Fruit fly (Drosophila melanogaster) whole organism, embryonic: ENCODE results near the gene Sulf1.

Experiments
- Bgb ChIP-seq: fragments of 200-800 bp; sonication (Bioruptor generic); IDR thresholded peaks from 2 replicates; pipeline ENCODE4 v1.3.6; 2022; ENCODE audit warnings: missing biosample characterization, missing genetic modification characterization; ENCODE audit not compliant: partially characterized antibody
- C15 ChIP-seq: fragments of 200-800 bp; sonication (Bioruptor generic); IDR thresholded peaks from 3 replicates; pipeline ENCODE4 v1.3.6; 2022; ENCODE audit warnings: missing biosample characterization, missing genetic modification characterization
- CG10543 ChIP-seq: fragments of 200-800 bp; sonication (Bioruptor generic); optimal IDR thresholded peaks from 3 replicates; lab custom pipeline; 2017; ENCODE audit warnings: missing biosample characterization, mild to moderate bottlenecking, missing genetic modification characterization, moderate library complexity
- CG12391 ChIP-seq: fragments of 200-800 bp; sonication (Bioruptor generic); optimal IDR thresholded peaks from 3 replicates; lab custom pipeline; 2018; ENCODE audit warnings: missing biosample characterization, mild to moderate bottlenecking, missing genetic modification characterization, moderate library complexity
- CG14965 ChIP-seq: fragments of 200-800 bp; sonication (Bioruptor generic); optimal IDR thresholded peaks from 2 replicates; lab custom pipeline; 2016; ENCODE audit warnings: missing biosample characterization, missing genetic modification characterization, borderline replicate concordance
- CG32772 ChIP-seq: fragments of 200-800 bp; sonication (Bioruptor generic); IDR thresholded peaks from 2 replicates; pipeline ENCODE4 v1.3.6; 2022; ENCODE audit warnings: missing biosample characterization, missing genetic modification characterization
- CG4617 ChIP-seq: fragments of 200-800 bp; sonication (Bioruptor generic); optimal IDR thresholded peaks from 3 replicates; lab custom pipeline; 2016; ENCODE audit warnings: missing biosample characterization, missing genetic modification characterization, borderline replicate concordance
- Dref ChIP-seq: fragments of 200-800 bp; sonication (Bioruptor generic); IDR thresholded peaks from 2 replicates; pipeline ENCODE4 v1.3.6; 2022; ENCODE audit warnings: missing biosample characterization, missing genetic modification characterization
- Hr51 ChIP-seq, 2 experiments: fragments of 200-800 bp; sonication (Bioruptor generic); optimal IDR thresholded peaks; 2 replicates in 1 of 2; 3 replicates in 1 of 2; lab custom pipeline; 2016 to 2018; ENCODE audit warnings: missing biosample characterization in 2 of 2, missing genetic modification characterization in 2 of 2, mild to moderate bottlenecking in 1 of 2, moderate library complexity in 1 of 2
- MTF-1 ChIP-seq: fragments of 200-800 bp; sonication (Bioruptor generic); optimal IDR thresholded peaks from 2 replicates; lab custom pipeline; 2018; ENCODE audit warnings: missing biosample characterization, mild to moderate bottlenecking, missing genetic modification characterization, borderline replicate concordance
- Med ChIP-seq: fragments of 200-800 bp; sonication (Bioruptor generic); peaks from one replicate; lab custom pipeline; 2016; ENCODE audit warnings: missing biosample characterization, missing genetic modification characterization, mild to moderate bottlenecking, inconsistent platforms, moderate library complexity
- chm ChIP-seq: fragments of 200-800 bp; sonication (Bioruptor generic); IDR thresholded peaks from 2 replicates; pipeline ENCODE4 v1.3.6; 2022; ENCODE audit warnings: missing biosample characterization, missing genetic modification characterization
- crp ChIP-seq, 2 experiments: fragments of 200-800 bp; sonication (Bioruptor generic); optimal IDR thresholded peaks; 2 replicates in 1 of 2; 3 replicates in 1 of 2; lab custom pipeline; 2017; ENCODE audit warnings: missing biosample characterization in 2 of 2, missing genetic modification characterization in 2 of 2, mild to moderate bottlenecking in 1 of 2, moderate library complexity in 1 of 2
- dimm ChIP-seq: fragments of 200-800 bp; sonication (Bioruptor generic); IDR thresholded peaks from 2 replicates; pipeline ENCODE4 v1.3.6; 2022; ENCODE audit warnings: missing biosample characterization, missing genetic modification characterization
- dmrt11E ChIP-seq: fragments of 200-800 bp; sonication (Bioruptor generic); optimal IDR thresholded peaks from 3 replicates; lab custom pipeline; 2018; ENCODE audit warnings: missing biosample characterization, mild to moderate bottlenecking, missing genetic modification characterization, moderate library complexity
- ftz-f1 ChIP-seq: fragments of 200-800 bp; sonication (Bioruptor generic); optimal IDR thresholded peaks from 2 replicates; lab custom pipeline; 2016; ENCODE audit warnings: missing biosample characterization, missing genetic modification characterization
- her ChIP-seq: fragments of 200-800 bp; sonication (Bioruptor generic); optimal IDR thresholded peaks from 2 replicates; lab custom pipeline; 2016; ENCODE audit warnings: missing biosample characterization, missing genetic modification characterization
- hkb ChIP-seq, 2 experiments: fragments of 200-800 bp in 1 of 2; fragments of >200 bp in 1 of 2; sonication (Bioruptor generic) in 1 of 2; IDR thresholded peaks in 1 of 2; optimal IDR thresholded peaks in 1 of 2; 2 replicates each; pipeline versions ENCODE4 v1.3.6 to Lab custom; 2017 to 2022; ENCODE audit warnings: missing biosample characterization in 1 of 2, missing genetic modification characterization in 1 of 2
- lmd ChIP-seq: fragments of 200-800 bp; sonication (Bioruptor generic); IDR thresholded peaks from 2 replicates; pipeline ENCODE4 v1.3.6; 2022; ENCODE audit warnings: missing biosample characterization, missing genetic modification characterization
- lola ChIP-seq, 3 experiments: fragments of >200 bp in 2 of 3; fragments of 200-800 bp in 1 of 3; sonication (Bioruptor generic) in 1 of 3; optimal IDR thresholded peaks; 2 replicates each; lab custom pipeline; 2017 to 2019; ENCODE audit warnings: missing biosample characterization in 3 of 3, missing genetic modification characterization in 3 of 3, mild to moderate bottlenecking in 1 of 3, moderate library complexity in 1 of 3
- prd ChIP-seq, 3 experiments: fragments of >200 bp in 2 of 3; fragments of 200-800 bp in 1 of 3; sonication (Bioruptor generic) in 1 of 3; optimal IDR thresholded peaks in 2 of 3; IDR thresholded peaks in 1 of 3; 2 replicates in 2 of 3; 3 replicates in 1 of 3; pipeline versions ENCODE4 v1.3.6 to Lab custom; 2017 to 2022; ENCODE audit warnings: missing biosample characterization in 1 of 3, missing genetic modification characterization in 1 of 3
- row ChIP-seq: fragments of 200-800 bp; sonication (Bioruptor generic); IDR thresholded peaks from 3 replicates; pipeline ENCODE4 v1.3.6; 2022; ENCODE audit warnings: missing biosample characterization, missing genetic modification characterization
- sna ChIP-seq: fragments of 200-800 bp; sonication (Bioruptor generic); IDR thresholded peaks from 2 replicates; pipeline ENCODE4 v1.3.6; 2022; ENCODE audit warnings: missing biosample characterization, missing genetic modification characterization; ENCODE audit not compliant: partially characterized antibody
- sqz ChIP-seq: fragments of 200-800 bp; sonication (Bioruptor generic); optimal IDR thresholded peaks from 3 replicates; lab custom pipeline; 2018; ENCODE audit warnings: missing biosample characterization, mild to moderate bottlenecking, missing genetic modification characterization
- unc-4 ChIP-seq: fragments of 200-800 bp; sonication (Bioruptor generic); IDR thresholded peaks from 2 replicates; pipeline ENCODE4 v1.3.6; 2022; ENCODE audit warnings: missing biosample characterization, missing genetic modification characterization; ENCODE audit not compliant: partially characterized antibody

The Sulf1 gene

dm6 chr3R:16263522-16264305, 75.7 kb downstream of the Sulf1 start, which contains the start of the genes bor and asun (continued):
- TF ChIP-seq Bgb (GFP tag; lab: Robert Waterston, UW) (peak; percentile 77), dimm (GFP tag; lab: Robert Waterston, UW) (no peak), C15 (GFP tag; lab: Robert Waterston, UW) (no peak), hkb (optimal IDR thresholded peaks at IDR 0.05; lab: Kevin White, UChicago) (no peak), hkb (GFP tag; IDR thresholded peaks at IDR 0.05; lab: Robert Waterston, UW) (0 out of 2 replicates have a peak, but pooled peaks have one; percentile 9), crp (GFP tag; optimal IDR thresholded peaks at IDR 0.05; lab: Kevin White, UChicago) (peak; percentile 2 to 85), lola (GFP tag; optimal IDR thresholded peaks at IDR 0.05; lab: Kevin White, UChicago) (peak in 1 of 3 experiments; percentile 4), CG32772 (GFP tag; lab: Robert Waterston, UW) (peak; percentile 94), ftz-f1 (GFP tag; lab: Kevin White, UChicago) (peak; percentile 59), unc-4 (GFP tag; lab: Robert Waterston, UW) (peak; percentile 89), CG14965 (GFP tag; lab: Kevin White, UChicago) (no peak), prd (optimal IDR thresholded peaks at IDR 0.05; lab: Kevin White, UChicago) (no peak), prd (GFP tag; IDR thresholded peaks at IDR 0.05; lab: Robert Waterston, UW) (peak; percentile 41; the same call in 1 of the 3 replicates), CG12391 (tag; lab: Kevin White, UChicago) (peak; percentile 49), MTF-1 (GFP tag; lab: Kevin White, UChicago) (no peak), Med (GFP tag; lab: Kevin White, UChicago) (peak; percentile 81), dmrt11E (tag; lab: Kevin White, UChicago) (peak; percentile 19), sna (GFP tag; lab: Robert Waterston, UW) (peak; percentile 64), Hr51 (GFP tag; optimal IDR thresholded peaks at IDR 0.05; lab: Kevin White, UChicago) (peak in 1 of 2 experiments; percentile 20), Dref (GFP tag; lab: Robert Waterston, UW) (peak; percentile 71), lmd (GFP tag; lab: Robert Waterston, UW) (no peak), CG4617 (GFP tag; lab: Kevin White, UChicago) (peak; percentile 49), CG10543 (peak; percentile 23), row (GFP tag; lab: Robert Waterston, UW) (peak; percentile 39; the same call in 1 of the 3 replicates), sqz (GFP tag; lab: Kevin White, UChicago) (peak; percentile 92), chm (GFP tag; lab: Robert Waterston, UW) (0 out of 2 replicates have a peak, but pooled peaks have one; percentile 23), her (GFP tag; lab: Kevin White, UChicago) (peak; percentile 19)
